Fruit fly (Drosophila melanogaster) whole organism, embryonic: ENCODE data around the gene Lim1.

Experiments
- Ada2b ChIP-seq: fragments of 200-800 bp; sonication (Bioruptor generic); IDR thresholded peaks from 2 replicates; pipeline ENCODE4 v1.3.6; 2022; ENCODE audit warnings: missing biosample characterization, missing genetic modification characterization
- Adf1 ChIP-seq: fragments of 200-800 bp; sonication (Bioruptor generic); IDR thresholded peaks from 2 replicates; pipeline ENCODE4 v1.3.6; 2022; ENCODE audit warnings: missing biosample characterization, missing genetic modification characterization
- CG11696 ChIP-seq: fragments of 200-800 bp; sonication (Bioruptor generic); IDR thresholded peaks from 2 replicates; pipeline ENCODE4 v1.3.6; 2022; ENCODE audit warnings: missing biosample characterization, missing genetic modification characterization
- D19A ChIP-seq: fragments of 200-800 bp; optimal IDR thresholded peaks from 3 replicates; lab custom pipeline; 2019; ENCODE audit warnings: missing biosample characterization, mild to moderate bottlenecking, missing genetic modification characterization, moderate library complexity
- Gug ChIP-seq: fragments of 200-800 bp; sonication (Bioruptor generic); IDR thresholded peaks from 4 replicates; pipeline ENCODE4 v1.3.6; 2022; ENCODE audit warnings: missing biosample characterization, missing genetic modification characterization
- Sin3A ChIP-seq: fragments of >200 bp; optimal IDR thresholded peaks from 2 replicates; lab custom pipeline; 2018
- cato ChIP-seq: fragments of 200-800 bp; sonication (Bioruptor generic); optimal IDR thresholded peaks from 2 replicates; lab custom pipeline; 2016; ENCODE audit warnings: missing biosample characterization, missing genetic modification characterization, borderline replicate concordance
- crc ChIP-seq: fragments of 200-800 bp; sonication (Bioruptor generic); optimal IDR thresholded peaks from 2 replicates; lab custom pipeline; 2016; ENCODE audit warnings: missing biosample characterization, missing genetic modification characterization
- inv ChIP-seq: fragments of 200-800 bp; sonication (Bioruptor generic); IDR thresholded peaks from 2 replicates; pipeline ENCODE4 v1.3.6; 2022; ENCODE audit warnings: missing biosample characterization, missing genetic modification characterization; ENCODE audit not compliant: partially characterized antibody
- kah ChIP-seq: fragments of 200-800 bp; sonication (Bioruptor generic); optimal IDR thresholded peaks from 2 replicates; lab custom pipeline; 2018; ENCODE audit warnings: missing biosample characterization, mild to moderate bottlenecking, missing genetic modification characterization
- schlank ChIP-seq: fragments of 200-800 bp; sonication (Bioruptor generic); optimal IDR thresholded peaks from 2 replicates; lab custom pipeline; 2018; ENCODE audit warnings: missing biosample characterization, mild to moderate bottlenecking, missing genetic modification characterization
- z ChIP-seq: fragments of 200-800 bp; sonication (Bioruptor generic); IDR thresholded peaks from 3 replicates; pipeline ENCODE4 v1.3.6; 2022; ENCODE audit warnings: missing biosample characterization, missing genetic modification characterization

DNA sequence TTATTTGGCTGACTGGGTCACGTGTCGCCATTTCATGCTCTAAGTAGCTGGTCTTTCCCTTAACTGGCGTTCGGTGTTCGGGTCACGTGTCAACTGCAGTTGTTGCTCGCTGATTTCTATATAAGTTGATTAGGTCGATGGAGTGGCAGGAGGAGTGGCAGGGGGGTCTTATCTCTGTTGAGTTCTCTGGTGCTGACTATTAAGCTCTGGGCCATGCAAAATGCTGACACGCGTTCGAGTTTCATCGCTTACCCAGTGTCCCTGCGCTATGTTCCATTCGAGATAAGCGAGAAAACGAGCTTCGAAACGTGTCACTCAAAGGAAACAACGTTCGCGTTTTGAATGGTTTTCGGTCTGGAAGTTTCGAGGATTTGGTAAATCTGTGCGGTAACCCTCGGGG lies 36.4 kb downstream of the Lim1 start:
- no peak for TF ChIP-seq Sin3A
- no peak for TF ChIP-seq Ada2b
- TF ChIP-seq Adf1 (GFP tag; lab: Robert Waterston, UW) = no peak
- no peak for TF ChIP-seq D19A (tag; lab: Kevin White, UChicago)
- TF ChIP-seq inv (GFP tag; lab: Robert Waterston, UW) = no peak
- no peak for TF ChIP-seq crc (GFP tag; lab: Kevin White, UChicago)
- no peak for TF ChIP-seq kah
- no peak for TF ChIP-seq Gug (GFP tag; lab: Robert Waterston, UW)
- no peak for TF ChIP-seq z (GFP tag; lab: Robert Waterston, UW)
- TF ChIP-seq cato (GFP tag; lab: Kevin White, UChicago) = no peak
- no peak for TF ChIP-seq CG11696 (GFP tag; lab: Robert Waterston, UW)
- TF ChIP-seq schlank (tag; lab: Kevin White, UChicago) = no peak
